Fruit fly (Drosophila melanogaster): Measurements from ENCODE around the gene Neb-cGP.
A peak's percentile ranks its signal among the peaks of the same experiment; 100 is the strongest.

The Neb-cGP gene

dm6 chrX:10473510-10474212 is 13.1 kb downstream of the Neb-cGP start, which contains the start of gene CG2889 (continued):
- no peak for TF ChIP-seq hth (optimal IDR thresholded peaks at IDR 0.05)
- TF ChIP-seq ci (GFP tag; IDR thresholded peaks at IDR 0.05) = peak; percentile 59; the same call in 2 of the 3 replicates
- TF ChIP-seq Pdp1 (GFP tag; optimal IDR thresholded peaks at IDR 0.05) = no peak
- peak; percentile 69; the same call in 2 of the 3 replicates for TF ChIP-seq knrl (GFP tag; IDR thresholded peaks at IDR 0.05; ENCODE audit: partially characterized antibody)
- TF ChIP-seq Ada2b (GFP tag; IDR thresholded peaks at IDR 0.05) = no peak
- peak; percentile 22; the same call in 1 of the 2 replicates for TF ChIP-seq CG2129 (GFP tag; IDR thresholded peaks at IDR 0.05; ENCODE audit: partially characterized antibody)
- TF ChIP-seq Ets97D (GFP tag; optimal IDR thresholded peaks at IDR 0.05) = peak; percentile 61
- no peak for TF ChIP-seq crc (GFP tag; optimal IDR thresholded peaks at IDR 0.05)
- peak; percentile 32 for TF ChIP-seq CG7786 (GFP tag; optimal IDR thresholded peaks at IDR 0.05)
- TF ChIP-seq ATbp (GFP tag; optimal IDR thresholded peaks at IDR 0.05) = no peak
- no peak for TF ChIP-seq Lpt (GFP tag; optimal IDR thresholded peaks at IDR 0.05)
- TF ChIP-seq CG6689 (GFP tag; IDR thresholded peaks at IDR 0.05) = no peak
- no peak for TF ChIP-seq cato (GFP tag; optimal IDR thresholded peaks at IDR 0.05; ENCODE audit: borderline replicate concordance)
- no peak for TF ChIP-seq CG30020 (tag; optimal IDR thresholded peaks at IDR 0.05)
- TF ChIP-seq CG10274 (GFP tag; optimal IDR thresholded peaks at IDR 0.05) = no peak
- TF ChIP-seq YL-1 (GFP tag; optimal IDR thresholded peaks at IDR 0.05) = peak; percentile 41
- TF ChIP-seq HLHmδ (GFP tag; optimal IDR thresholded peaks at IDR 0.05) = no peak
- TF ChIP-seq CG30403 (GFP tag; optimal IDR thresholded peaks at IDR 0.05) = peak; percentile 16
- TF ChIP-seq maf-S (GFP tag; optimal IDR thresholded peaks at IDR 0.05) = no peak
- TF ChIP-seq CG14860 (GFP tag; IDR thresholded peaks at IDR 0.05; ENCODE audit: partially characterized antibody) = peak; percentile 38; the same call in 1 of the 3 replicates
- TF ChIP-seq trh (GFP tag; optimal IDR thresholded peaks at IDR 0.05) = no peak
- no peak for TF ChIP-seq CG3838 (GFP tag; optimal IDR thresholded peaks at IDR 0.05)
- TF ChIP-seq ewg (GFP tag; optimal IDR thresholded peaks at IDR 0.05) = no peak
- TF ChIP-seq CG17568 (GFP tag; optimal IDR thresholded peaks at IDR 0.05) = no peak
- peak; percentile 97 for TF ChIP-seq CG2116 (GFP tag; optimal IDR thresholded peaks at IDR 0.05)
- no peak for TF ChIP-seq twi (tag; optimal IDR thresholded peaks at IDR 0.05)
- no peak for TF ChIP-seq crp (GFP tag; optimal IDR thresholded peaks at IDR 0.05)
- TF ChIP-seq Atf-2 (GFP tag; optimal IDR thresholded peaks at IDR 0.05) = no peak
- no peak for TF ChIP-seq CG7745 (tag; optimal IDR thresholded peaks at IDR 0.05)
- TF ChIP-seq CG10979 (tag; optimal IDR thresholded peaks at IDR 0.05) = no peak
- no peak for TF ChIP-seq btn (GFP tag; optimal IDR thresholded peaks at IDR 0.05)
- TF ChIP-seq D19B (GFP tag; optimal IDR thresholded peaks at IDR 0.05) = no peak
- TF ChIP-seq chn (GFP tag; optimal IDR thresholded peaks at IDR 0.05) = no peak
- TF ChIP-seq CG9817 (tag; optimal IDR thresholded peaks at IDR 0.05) = peak; percentile 14
- TF ChIP-seq salm (tag; optimal IDR thresholded peaks at IDR 0.05) = no peak
- TF ChIP-seq CG10147 (GFP tag; optimal IDR thresholded peaks at IDR 0.05) = no peak
- peak; percentile 1 for TF ChIP-seq grau (tag; optimal IDR thresholded peaks at IDR 0.05)
- no peak for TF ChIP-seq slou (GFP tag; optimal IDR thresholded peaks at IDR 0.05)
- peak; percentile 37; the same call in 1 of the 2 replicates for TF ChIP-seq Rfx (GFP tag; IDR thresholded peaks at IDR 0.05)
- no peak for TF ChIP-seq Sry-β (GFP tag; optimal IDR thresholded peaks at IDR 0.05)
- peak; percentile 67 for TF ChIP-seq Scr (GFP tag; IDR thresholded peaks at IDR 0.05; ENCODE audit: partially characterized antibody)
- peak; percentile 53; the same call in 1 of the 2 replicates for TF ChIP-seq inv (GFP tag; IDR thresholded peaks at IDR 0.05; ENCODE audit: partially characterized antibody)
- no peak for TF ChIP-seq en (GFP tag; optimal IDR thresholded peaks at IDR 0.05)
- TF ChIP-seq Oaz (GFP tag; IDR thresholded peaks at IDR 0.05) = 0 out of 2 replicates have a peak, but pooled peaks have one; percentile 20
- peak; percentile 44; the same call in 1 of the 3 replicates for TF ChIP-seq ken (GFP tag; IDR thresholded peaks at IDR 0.05)
- TF ChIP-seq CG16863 (GFP tag; optimal IDR thresholded peaks at IDR 0.05) = no peak
- no peak for TF ChIP-seq seq (GFP tag; IDR thresholded peaks at IDR 0.05)
- TF ChIP-seq CG12744 (GFP tag; optimal IDR thresholded peaks at IDR 0.05) = no peak
- TF ChIP-seq odd (GFP tag; optimal IDR thresholded peaks at IDR 0.05) = no peak
